Worm (Caenorhabditis elegans) whole organism, early embryonic: ENCODE data around the gene tag-321.

ENCODE experiments used
- B0310.2 ChIP-seq: sonication (generic microtip); optimal IDR thresholded peaks from 2 replicates; lab custom pipeline; 2016; ENCODE audit warnings: mild to moderate bottlenecking, missing genetic modification characterization, missing compliant biosample characterization
- F13C5.2 ChIP-seq: sonication (generic microtip); optimal IDR thresholded peaks from 2 replicates; lab custom pipeline; 2017; ENCODE audit warnings: mild to moderate bottlenecking, missing genetic modification characterization, inconsistent platforms, missing compliant biosample characterization
- aly-1 ChIP-seq: sonication (generic microtip); optimal IDR thresholded peaks from 2 replicates; lab custom pipeline; 2016; ENCODE audit warnings: missing genetic modification characterization, missing compliant biosample characterization
- ama-1 ChIP-seq: fragments of 150-350 bp; optimal IDR thresholded peaks from 2 replicates; lab custom pipeline; 2014
- ceh-13 ChIP-seq: fragments of 200-800 bp; sonication (Bioruptor generic); optimal IDR thresholded peaks from 2 replicates; lab custom pipeline; 2018; ENCODE audit warnings: mild to moderate bottlenecking, missing genetic modification characterization, missing compliant biosample characterization
- ceh-36 ChIP-seq: sonication (generic microtip); optimal IDR thresholded peaks from 2 replicates; lab custom pipeline; 2016; ENCODE audit warnings: missing genetic modification characterization, inconsistent platforms, missing compliant biosample characterization
- ets-7 ChIP-seq: sonication (generic microtip); optimal IDR thresholded peaks from 2 replicates; lab custom pipeline; 2016; ENCODE audit warnings: missing genotype, missing genetic modification characterization, missing compliant biosample characterization
- flt-1 ChIP-seq: fragments of 200-800 bp; sonication (Bioruptor generic); IDR thresholded peaks from 2 replicates; pipeline ENCODE4 v1.3.6; 2022; ENCODE audit warnings: missing genetic modification characterization, missing compliant biosample characterization
- hmbx-1 ChIP-seq: sonication (generic microtip); optimal IDR thresholded peaks from 2 replicates; lab custom pipeline; 2016; ENCODE audit warnings: mild to moderate bottlenecking, missing genetic modification characterization, missing compliant biosample characterization
- hmg-4 ChIP-seq: fragments of 200-800 bp; sonication (Bioruptor generic); optimal IDR thresholded peaks from 2 replicates; lab custom pipeline; 2018; ENCODE audit warnings: mild to moderate bottlenecking, missing genetic modification characterization, missing compliant biosample characterization
- hnd-1 ChIP-seq: sonication (generic microtip); optimal IDR thresholded peaks from 2 replicates; lab custom pipeline; 2016; ENCODE audit warnings: missing genetic modification characterization, missing compliant biosample characterization
- pes-1 ChIP-seq: fragments of 200-800 bp; sonication (Bioruptor generic); IDR thresholded peaks from 2 replicates; pipeline ENCODE4 v1.3.6; 2022; ENCODE audit warnings: missing genetic modification reagents, missing genetic modification characterization, missing compliant biosample characterization
- scrt-1 ChIP-seq: fragments of 200-800 bp; sonication (Bioruptor generic); IDR thresholded peaks from 2 replicates; pipeline ENCODE4 v1.3.6; 2022; ENCODE audit warnings: missing genetic modification characterization, missing compliant biosample characterization
- sea-1 ChIP-seq: fragments of 200-800 bp; sonication (Bioruptor generic); conservative IDR thresholded peaks from 2 replicates; pipeline ENCODE4 v1.3.6; 2022; ENCODE audit warnings: missing genetic modification characterization, missing compliant biosample characterization
- tbx-11 ChIP-seq: fragments of 200-800 bp; sonication (Bioruptor generic); IDR thresholded peaks from 2 replicates; pipeline ENCODE4 v1.3.6; 2022; ENCODE audit warnings: missing genetic modification characterization, missing compliant biosample characterization
- tbx-37 ChIP-seq: fragments of 200-800 bp; sonication (Bioruptor generic); conservative IDR thresholded peaks from 2 replicates; pipeline ENCODE4 v1.3.6; 2022; ENCODE audit warnings: missing genetic modification reagents, missing genetic modification characterization, missing compliant biosample characterization
- tra-4 ChIP-seq: sonication (generic microtip); optimal IDR thresholded peaks from 2 replicates; lab custom pipeline; 2017; ENCODE audit warnings: missing genetic modification characterization, missing compliant biosample characterization

The tag-321 gene

DNA sequence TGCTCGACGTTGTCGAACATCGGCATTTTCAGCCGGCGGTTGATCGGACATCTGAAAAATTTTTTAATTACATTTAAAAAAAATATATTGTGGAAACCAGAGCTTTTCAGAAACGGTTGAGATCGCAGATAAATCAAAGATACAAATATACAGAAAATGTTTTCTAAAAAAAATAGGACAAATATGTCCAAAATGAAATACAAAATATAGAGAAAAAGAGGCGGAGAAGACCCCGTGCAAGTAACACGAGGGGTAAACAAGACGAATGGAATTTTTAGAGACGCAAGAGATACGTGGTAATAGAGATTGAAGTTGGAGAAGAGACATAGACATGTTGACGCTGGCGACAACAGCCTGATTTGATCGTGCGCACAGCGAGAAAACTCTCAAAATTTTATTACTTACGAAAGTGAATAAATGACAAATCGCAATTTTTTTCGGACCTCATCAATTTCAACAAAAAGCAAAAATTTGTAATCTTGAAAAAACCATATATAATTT is 32.1 kb upstream of the tag-321 start, which contains the start of gene cdgs-1:
Gene cdgs-1 (minus strand): TSS at position 51 of the 501 bp plus-strand sequence.
- TF ChIP-seq tbx-11 (GFP tag; lab: Robert Waterston, UW), result no peak
- TF ChIP-seq hmg-4 (GFP tag; lab: Kevin White, UChicago), result no peak
- no peak for TF ChIP-seq tra-4 (tag; lab: Kevin White, UChicago)
- no peak for TF ChIP-seq aly-1 (tag; lab: Kevin White, UChicago)
- no peak for TF ChIP-seq flt-1 (GFP tag; lab: Robert Waterston, UW)
- no peak for TF ChIP-seq F13C5.2 (tag; lab: Kevin White, UChicago)
- no peak for TF ChIP-seq ets-7 (tag; lab: Kevin White, UChicago)

DNA sequence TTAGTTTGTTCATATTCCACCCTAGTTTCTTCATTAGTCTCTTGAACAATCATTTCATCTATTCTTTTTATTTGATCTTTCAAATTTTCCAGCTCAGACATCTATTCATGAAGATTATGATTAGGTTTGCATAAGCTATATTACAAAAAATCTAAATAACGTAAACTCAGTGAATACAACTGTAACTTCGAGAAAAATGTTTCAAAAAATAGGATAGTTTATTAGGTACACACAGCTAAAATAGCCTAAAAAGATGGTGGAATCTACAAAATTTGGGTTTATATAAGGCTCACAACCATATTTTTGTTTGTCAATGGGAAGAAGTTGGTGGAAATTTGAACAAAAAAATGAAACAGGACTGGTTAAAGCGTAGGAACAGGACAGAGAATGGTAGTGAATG is 29.1 kb upstream of the tag-321 start, which contains the start of gene zgpa-1:
Gene zgpa-1 (minus strand): TSS at position 101 of the 400 bp plus-strand sequence.
- TF ChIP-seq F13C5.2 (tag; lab: Kevin White, UChicago), result no peak
- TF ChIP-seq flt-1 (GFP tag; lab: Robert Waterston, UW), result no peak
- no peak for TF ChIP-seq scrt-1
- no peak for TF ChIP-seq sea-1 (GFP tag; lab: Robert Waterston, UW)
- no peak for TF ChIP-seq hmbx-1 (tag; lab: Kevin White, UChicago)
- TF ChIP-seq ama-1 (lab: Kevin White, UChicago), result no peak
- no peak for TF ChIP-seq tbx-37 (GFP tag; lab: Robert Waterston, UW)
- TF ChIP-seq hnd-1 (tag; lab: Kevin White, UChicago), result no peak
- TF ChIP-seq ets-7 (tag; lab: Kevin White, UChicago), result no peak
- TF ChIP-seq aly-1 (tag; lab: Kevin White, UChicago), result no peak
- TF ChIP-seq tra-4 (tag; lab: Kevin White, UChicago), result no peak
- TF ChIP-seq hmg-4 (GFP tag; lab: Kevin White, UChicago), result no peak
- no peak for TF ChIP-seq ceh-13 (GFP tag; lab: Kevin White, UChicago)
- TF ChIP-seq ceh-36 (tag; lab: Kevin White, UChicago), result no peak

DNA sequence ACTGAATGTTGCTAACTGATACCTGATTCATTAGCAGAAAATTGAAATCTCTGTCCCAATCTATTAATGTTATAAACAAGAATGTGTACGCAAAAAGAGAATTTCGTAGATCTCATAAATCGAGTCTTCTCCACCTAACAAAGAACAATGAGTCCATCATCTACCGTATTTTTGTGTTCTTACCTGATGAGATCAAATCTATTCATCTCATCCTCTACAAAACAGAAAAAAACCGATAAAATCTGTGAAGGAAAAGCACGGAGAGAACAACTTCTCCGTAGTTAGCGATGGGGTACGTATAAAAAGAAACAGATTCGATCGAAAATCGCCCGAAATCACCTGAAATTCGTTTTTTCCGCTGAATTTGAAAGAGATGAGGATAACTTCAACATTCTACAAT is 24.9 kb upstream of the tag-321 start, which contains the start of gene C33H5.1:
Gene C33H5.1 (plus strand): TSS at position 330 of the 400 bp plus-strand sequence.
- no peak for TF ChIP-seq pes-1 (GFP tag; lab: Robert Waterston, UW)

DNA sequence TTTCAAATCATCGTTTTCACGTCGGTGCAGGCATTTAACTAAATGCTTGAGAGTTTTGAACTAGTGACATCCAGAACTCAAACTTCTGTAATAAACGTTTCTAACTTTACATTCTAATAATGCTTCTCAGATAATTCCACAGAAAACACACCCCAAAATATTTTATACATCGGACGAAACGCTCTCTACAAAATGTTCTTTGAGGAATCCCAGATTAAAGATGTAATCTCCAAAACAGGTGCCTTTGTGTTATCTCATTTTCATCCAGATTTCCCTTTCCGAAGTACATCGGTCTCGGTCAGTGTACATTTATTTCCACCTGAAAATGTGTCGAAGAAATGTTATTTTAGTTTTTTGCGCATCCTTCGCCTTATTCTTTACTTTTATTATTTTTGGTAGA is 21.1 kb upstream of the tag-321 start, which contains the start of gene C33H5.2:
Gene C33H5.2 (plus strand): TSS at position 301 of the 400 bp plus-strand sequence.
- no peak for TF ChIP-seq F13C5.2 (tag; lab: Kevin White, UChicago)

DNA sequence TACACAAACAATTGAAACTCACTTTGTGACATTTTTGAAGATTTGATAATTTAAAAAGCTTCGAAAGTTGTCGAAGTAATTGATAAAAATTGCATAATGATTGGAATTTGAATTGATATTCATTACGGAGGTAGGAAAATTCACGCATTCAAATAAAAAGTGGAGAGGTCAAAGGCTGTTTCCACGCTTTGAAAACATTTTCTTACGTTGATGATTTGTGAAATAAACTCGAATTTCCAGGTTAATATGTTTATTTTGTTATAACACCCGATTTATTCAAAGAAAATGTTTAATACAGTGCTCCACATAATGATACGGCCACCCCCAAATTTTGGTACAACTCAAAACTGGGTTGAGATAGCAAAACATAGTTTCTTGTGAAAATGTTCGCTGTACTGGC is 19.6 kb upstream of the tag-321 start, which contains the start of gene C33H5.16:
Gene C33H5.16 (minus strand): TSS at position 101 of the 400 bp plus-strand sequence.
- no peak for TF ChIP-seq aly-1 (tag; lab: Kevin White, UChicago)
- TF ChIP-seq F13C5.2 (tag; lab: Kevin White, UChicago), result no peak
- no peak for TF ChIP-seq hnd-1 (tag; lab: Kevin White, UChicago)

DNA sequence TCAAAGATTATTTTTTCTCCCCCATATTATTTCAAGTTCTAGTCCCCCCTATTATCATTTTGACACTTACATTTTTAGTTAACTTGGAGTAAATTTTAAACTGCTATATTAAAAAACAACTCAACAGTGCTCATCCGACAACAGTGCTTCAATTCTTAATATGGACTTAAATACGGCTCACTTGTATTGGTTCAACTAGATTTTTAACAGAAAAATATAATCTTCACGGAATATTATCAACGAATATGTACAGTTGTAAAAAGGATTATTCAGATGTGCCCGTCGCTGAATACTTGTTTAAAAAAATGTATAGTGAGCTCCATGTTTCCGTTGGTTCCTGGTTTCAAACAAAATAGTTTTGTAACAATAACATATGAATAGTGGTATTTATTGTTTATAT is 16.7 kb upstream of the tag-321 start:
- no peak for TF ChIP-seq F13C5.2 (tag; lab: Kevin White, UChicago)
- TF ChIP-seq hnd-1 (tag; lab: Kevin White, UChicago), result no peak
- TF ChIP-seq hmg-4 (GFP tag; lab: Kevin White, UChicago), result no peak
- TF ChIP-seq ceh-13 (GFP tag; lab: Kevin White, UChicago), result no peak
- no peak for TF ChIP-seq ama-1 (lab: Kevin White, UChicago)
- no peak for TF ChIP-seq pes-1 (GFP tag; lab: Robert Waterston, UW)
- no peak for TF ChIP-seq ets-7 (tag; lab: Kevin White, UChicago)
- no peak for TF ChIP-seq tbx-37 (GFP tag; lab: Robert Waterston, UW)
- TF ChIP-seq flt-1 (GFP tag; lab: Robert Waterston, UW), result no peak
- no peak for TF ChIP-seq B0310.2 (tag; lab: Kevin White, UChicago)
- no peak for TF ChIP-seq ceh-36 (tag; lab: Kevin White, UChicago)
- no peak for TF ChIP-seq tra-4 (tag; lab: Kevin White, UChicago)
- TF ChIP-seq scrt-1, result no peak
- no peak for TF ChIP-seq sea-1 (GFP tag; lab: Robert Waterston, UW)
- no peak for TF ChIP-seq aly-1 (tag; lab: Kevin White, UChicago)

DNA sequence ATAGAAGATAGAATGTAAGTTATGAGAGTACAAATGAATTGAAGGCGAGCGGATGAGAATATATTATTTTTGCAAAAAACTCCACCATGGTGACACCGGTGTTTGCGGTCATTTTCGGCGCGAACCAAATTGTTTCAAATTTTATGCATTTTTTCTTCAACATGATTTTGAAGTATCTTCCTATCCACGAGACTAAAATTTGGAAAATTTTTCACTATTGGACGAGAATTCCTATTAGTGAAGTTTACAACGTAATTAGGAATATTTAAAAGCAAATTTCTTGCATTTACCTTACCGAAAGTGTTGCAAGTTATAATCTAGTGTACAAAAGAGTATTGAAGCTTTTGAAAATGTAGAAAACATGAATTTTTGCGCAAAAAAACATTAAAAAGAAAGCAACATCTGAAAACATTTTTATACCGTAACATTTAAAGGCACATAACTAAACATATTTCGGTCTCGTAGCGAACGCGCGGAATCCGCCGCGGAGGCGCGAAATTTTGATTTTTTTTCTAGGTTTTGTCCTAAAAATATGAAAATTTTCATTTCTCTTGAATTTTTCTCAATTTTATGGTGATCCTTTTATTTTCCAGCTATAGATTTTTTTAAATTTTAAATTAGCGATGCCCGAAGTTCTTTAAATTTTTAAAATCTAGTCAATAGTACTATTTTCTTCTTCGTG is 12.9 kb upstream of the tag-321 start, which contains the start of gene sgo-1:
Gene sgo-1 (minus strand): TSS at position 51 of the 682 bp plus-strand sequence.
- TF ChIP-seq F13C5.2 (tag; lab: Kevin White, UChicago), result no peak
- TF ChIP-seq B0310.2 (tag; lab: Kevin White, UChicago), result no peak
- no peak for TF ChIP-seq ceh-36 (tag; lab: Kevin White, UChicago)
- TF ChIP-seq ceh-13 (GFP tag; lab: Kevin White, UChicago), result no peak
- TF ChIP-seq tbx-11 (GFP tag; lab: Robert Waterston, UW), result no peak
- no peak for TF ChIP-seq tbx-37 (GFP tag; lab: Robert Waterston, UW)
- no peak for TF ChIP-seq flt-1 (GFP tag; lab: Robert Waterston, UW)
- no peak for TF ChIP-seq sea-1 (GFP tag; lab: Robert Waterston, UW)
- TF ChIP-seq pes-1 (GFP tag; lab: Robert Waterston, UW), result no peak
- no peak for TF ChIP-seq ama-1 (lab: Kevin White, UChicago)
- TF ChIP-seq aly-1 (tag; lab: Kevin White, UChicago), result no peak
- no peak for TF ChIP-seq hmg-4 (GFP tag; lab: Kevin White, UChicago)
- no peak for TF ChIP-seq tra-4 (tag; lab: Kevin White, UChicago)
- no peak for TF ChIP-seq ets-7 (tag; lab: Kevin White, UChicago)
- TF ChIP-seq scrt-1, result no peak
